Worm (Caenorhabditis elegans) whole organism, dauer: ENCODE data around the gene K09C6.8.
"Not testable (repeated sequence)": the region's sequence is repeated elsewhere in the genome, so short reads cannot be mapped to it uniquely, and the experiment has no call there.

Source experiments
- unc-62 ChIP-seq: sonication (generic microtip); optimal IDR thresholded peaks from 2 replicates; lab custom pipeline; 2017; ENCODE audit warnings: missing biosample characterization, missing genetic modification reagents, missing genetic modification characterization

Gene K09C6.8

DNA sequence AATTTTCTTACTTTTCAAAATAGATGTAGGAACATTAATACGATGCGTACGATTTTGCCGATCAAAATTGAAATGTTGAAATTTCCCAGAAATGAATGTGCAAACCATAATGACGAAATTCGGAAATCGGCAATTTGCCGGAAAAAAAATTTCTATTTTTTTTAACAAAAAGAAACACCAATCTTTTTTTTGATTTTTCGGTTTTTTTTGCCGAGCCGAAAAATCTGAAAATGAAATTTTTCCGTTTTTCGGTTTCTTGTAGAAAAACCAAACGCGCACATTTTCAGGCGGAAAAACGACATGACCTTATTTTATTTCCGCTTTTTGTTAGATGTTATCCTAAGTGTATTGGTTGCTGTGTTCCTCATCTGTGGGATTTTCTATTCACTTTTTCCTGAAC lies 4.5 kb upstream of the K09C6.8 start, which contains the start of gene srbc-13:
Gene srbc-13, plus strand, starts transcription at position 301 of the 400 bp plus-strand sequence.
- no peak for TF ChIP-seq unc-62

ce11 chrV:842611-843010 lies 407 bp downstream of the K09C6.8 start:
- TF ChIP-seq unc-62, result no peak

DNA sequence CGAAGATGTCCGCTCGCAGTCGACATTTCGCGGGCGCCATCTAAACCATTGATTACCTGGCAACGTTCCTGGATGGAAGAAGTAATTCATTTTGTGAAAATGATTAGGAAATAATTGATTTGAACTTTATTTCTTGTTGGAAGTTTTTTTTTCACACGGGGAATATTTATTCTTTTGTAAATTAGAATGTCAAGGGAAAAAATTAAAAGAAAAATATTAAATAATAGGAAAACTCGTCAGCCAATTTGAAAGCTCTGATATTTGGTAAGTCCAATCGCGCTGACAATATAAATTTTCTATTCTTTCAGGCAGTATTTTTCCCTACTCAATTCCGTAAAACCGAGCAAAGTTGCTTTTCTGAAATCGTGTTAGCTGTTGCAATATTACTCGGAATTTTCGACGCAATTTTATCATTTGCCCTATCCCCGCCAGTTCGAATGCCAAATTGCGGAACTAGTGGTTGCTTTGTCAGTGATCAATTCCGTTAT lies 4.0 kb downstream of the K09C6.8 start, which contains the start of the genes K09C6.7 and K09C6.10:
Gene K09C6.7, minus strand, starts transcription at position 101 of the 488 bp plus-strand sequence.
Gene K09C6.10, plus strand, starts transcription at position 438 of the 488 bp plus-strand sequence.
- not testable (repeated sequence) for TF ChIP-seq unc-62

ce11 chrV:833368-833767 lies 9.7 kb downstream of the K09C6.8 start, which contains the start of gene F41H8.1:
Gene F41H8.1, plus strand, starts transcription at chrV:833668.
- TF ChIP-seq unc-62, result no peak

ce11 chrV:826097-826496 lies 16.9 kb downstream of the K09C6.8 start, which contains the start of gene F41H8.2:
Gene F41H8.2, plus strand, starts transcription at chrV:826397.
- TF ChIP-seq unc-62, result no peak

DNA sequence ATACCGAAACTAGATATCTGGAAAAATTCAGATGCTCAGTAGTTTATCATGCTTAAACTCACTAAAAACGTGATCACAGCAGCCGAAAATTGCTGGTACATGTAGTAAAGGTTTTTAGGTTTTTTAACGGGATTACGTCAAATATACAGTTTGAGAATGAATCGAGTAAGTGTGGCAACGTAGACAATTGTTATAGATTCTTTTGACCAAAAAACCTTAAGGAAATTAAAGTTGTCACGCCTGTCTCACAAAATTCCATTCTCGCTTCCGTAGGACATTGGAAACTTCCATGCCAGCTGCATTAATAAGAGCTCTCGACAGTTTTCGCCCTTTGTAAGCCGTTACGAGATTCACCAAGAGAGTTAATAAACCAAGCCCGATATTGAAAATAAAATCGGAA lies 20.1 kb downstream of the K09C6.8 start, which contains the start of gene srx-31:
Gene srx-31, minus strand, starts transcription at position 101 of the 400 bp plus-strand sequence.
- TF ChIP-seq unc-62, result not testable (repeated sequence)

DNA sequence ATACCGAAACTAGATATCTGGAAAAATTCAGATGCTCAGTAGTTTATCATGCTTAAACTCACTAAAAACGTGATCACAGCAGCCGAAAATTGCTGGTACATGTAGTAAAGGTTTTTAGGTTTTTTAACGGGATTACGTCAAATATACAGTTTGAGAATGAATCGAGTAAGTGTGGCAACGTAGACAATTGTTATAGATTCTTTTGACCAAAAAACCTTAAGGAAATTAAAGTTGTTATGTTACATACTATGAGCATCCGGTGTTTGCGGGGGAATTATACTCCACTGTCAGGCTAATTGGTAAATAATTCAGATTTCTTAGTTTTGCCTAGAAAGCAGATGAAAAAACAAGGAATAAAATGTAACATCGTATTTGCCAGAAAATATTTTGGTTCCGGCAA lies 22.4 kb downstream of the K09C6.8 start, which contains the start of gene srx-32:
Gene srx-32, minus strand, starts transcription at position 101 of the 400 bp plus-strand sequence.
- TF ChIP-seq unc-62, result not testable (repeated sequence)

DNA sequence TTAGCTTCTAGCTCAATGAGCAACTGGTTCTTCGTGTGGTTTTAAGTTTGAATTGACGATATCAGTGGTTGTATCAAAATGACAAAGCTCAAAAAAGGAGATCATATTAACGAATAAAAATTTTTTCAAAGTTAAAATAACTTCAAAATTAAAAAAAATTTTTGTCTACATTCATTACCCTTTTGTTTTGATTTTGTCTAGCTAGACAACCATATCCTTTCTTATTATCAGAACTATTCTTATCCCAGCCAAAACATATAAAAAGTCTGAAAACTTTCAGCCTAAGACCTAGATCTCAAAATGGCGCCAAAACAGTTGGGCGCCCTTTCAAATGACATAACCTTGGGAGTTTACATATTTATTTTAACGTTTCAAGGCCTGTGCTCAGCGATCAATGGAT lies 25.8 kb downstream of the K09C6.8 start, which contains the start of gene R13D11.1:
Gene R13D11.1, plus strand, starts transcription at position 301 of the 400 bp plus-strand sequence.
- no peak for TF ChIP-seq unc-62

DNA sequence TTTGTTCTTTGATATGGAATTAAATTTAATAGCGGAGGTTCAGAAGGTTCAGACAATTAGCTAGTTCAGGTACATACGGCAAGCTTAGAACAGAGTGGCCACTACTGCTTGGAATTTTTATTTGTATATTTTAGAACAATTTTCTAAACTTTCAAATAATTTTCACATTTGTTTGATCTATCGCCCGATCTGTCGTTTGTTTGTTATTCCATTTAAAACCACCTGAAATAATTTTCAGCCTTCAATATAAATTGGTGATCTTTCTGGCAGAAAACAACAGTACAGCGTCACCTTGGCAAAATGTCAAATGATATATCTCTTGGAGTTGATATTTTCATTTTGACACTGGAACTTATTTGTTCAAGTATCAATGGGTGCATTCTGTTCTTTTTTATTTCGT lies 28.3 kb downstream of the K09C6.8 start, which contains the start of gene R13D11.3:
Gene R13D11.3, plus strand, starts transcription at position 301 of the 400 bp plus-strand sequence.
- no peak for TF ChIP-seq unc-62

DNA sequence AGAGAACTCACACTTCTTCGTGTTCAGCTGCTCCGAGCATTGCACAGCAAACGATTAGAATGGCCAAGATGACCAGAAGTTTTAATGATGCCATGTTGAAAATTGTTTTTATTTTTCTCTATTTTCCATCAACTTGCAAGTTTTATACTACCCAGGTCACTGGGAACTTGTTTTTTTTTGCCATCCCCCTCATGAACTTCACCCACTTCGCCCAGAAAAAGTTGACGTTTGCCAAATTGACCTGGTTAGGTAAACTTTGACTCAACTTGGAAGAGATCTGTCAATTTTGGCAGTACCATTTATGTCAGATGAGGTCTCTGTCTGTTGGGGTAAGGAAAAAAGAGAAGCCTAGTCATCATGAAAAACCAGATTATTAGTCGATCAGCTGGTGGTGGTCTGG lies 29.9 kb downstream of the K09C6.8 start, which contains the start of gene R13D11.10:
Gene R13D11.10, minus strand, starts transcription at position 101 of the 400 bp plus-strand sequence.
- TF ChIP-seq unc-62, result no peak

DNA sequence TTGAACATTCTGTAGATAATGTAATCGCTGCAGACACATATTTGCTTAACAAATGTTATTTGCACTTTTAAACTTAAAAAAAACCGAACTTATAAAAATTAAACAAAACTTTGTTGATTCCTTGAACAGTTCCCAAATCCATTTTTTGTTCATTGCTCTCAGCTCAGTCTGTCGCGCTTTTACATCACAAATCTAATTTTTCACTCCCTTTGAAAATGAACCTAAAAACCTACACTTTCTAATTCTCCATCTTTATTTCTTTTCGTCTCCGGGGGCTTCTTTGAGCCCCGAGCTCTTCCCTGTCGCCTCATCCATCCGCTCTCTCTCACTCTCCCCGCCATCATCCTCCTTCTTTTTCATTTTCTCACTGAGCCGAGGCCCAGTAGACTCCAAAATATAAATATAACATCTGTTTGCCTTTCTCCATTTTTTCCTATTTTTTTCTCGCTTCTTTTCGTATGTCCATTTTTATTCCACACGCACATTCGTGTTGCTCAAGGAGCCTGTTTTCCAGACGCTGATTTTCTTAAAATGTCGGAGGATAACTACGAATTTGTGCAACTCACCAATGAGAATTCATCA lies 32.6 kb downstream of the K09C6.8 start, which contains the start of gene R13D11.4:
Gene R13D11.4, plus strand, starts transcription at position 532 of the 582 bp plus-strand sequence.
- TF ChIP-seq unc-62, result no peak

DNA sequence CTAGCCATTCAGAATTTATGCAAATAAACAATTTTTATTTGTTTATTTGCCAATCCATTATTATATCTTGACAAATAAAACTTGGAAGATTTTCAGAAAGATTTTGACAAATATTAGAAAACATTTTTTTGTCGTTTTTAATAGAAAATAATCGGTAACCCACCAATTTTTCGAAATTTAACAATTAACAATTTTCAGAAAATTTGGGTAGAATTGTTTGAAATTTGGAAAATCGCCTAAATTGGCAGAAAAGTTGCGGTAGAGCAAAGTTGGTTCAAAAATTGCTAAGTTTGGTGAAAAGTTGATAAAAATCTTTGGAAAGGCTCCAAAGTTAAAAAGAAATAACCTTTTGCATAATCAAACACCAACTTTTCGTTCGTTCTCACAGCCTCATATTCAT lies 34.8 kb downstream of the K09C6.8 start:
- no peak for TF ChIP-seq unc-62

DNA sequence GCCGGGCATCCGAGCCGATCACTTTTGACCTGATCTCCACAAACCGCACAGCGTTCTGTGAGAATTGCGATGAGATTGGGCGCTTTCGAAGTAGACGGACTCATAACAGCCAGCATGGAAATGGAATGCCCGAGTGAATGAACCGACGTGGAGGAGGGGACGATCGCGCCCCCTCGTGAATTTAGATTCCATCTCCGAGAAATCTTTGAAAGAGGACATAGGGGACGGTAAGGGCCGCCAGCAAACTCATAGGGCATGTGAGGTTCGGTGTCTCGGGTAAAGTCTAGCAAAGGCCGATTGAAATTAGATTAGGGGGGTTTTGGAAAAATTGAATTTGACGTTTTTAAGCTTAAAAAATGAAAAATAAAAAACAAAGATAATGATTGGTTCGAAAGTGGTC lies 38.5 kb downstream of the K09C6.8 start, which contains the start of gene nhr-270:
Gene nhr-270, minus strand, starts transcription at position 257 of the 400 bp plus-strand sequence.
- no peak for TF ChIP-seq unc-62

DNA sequence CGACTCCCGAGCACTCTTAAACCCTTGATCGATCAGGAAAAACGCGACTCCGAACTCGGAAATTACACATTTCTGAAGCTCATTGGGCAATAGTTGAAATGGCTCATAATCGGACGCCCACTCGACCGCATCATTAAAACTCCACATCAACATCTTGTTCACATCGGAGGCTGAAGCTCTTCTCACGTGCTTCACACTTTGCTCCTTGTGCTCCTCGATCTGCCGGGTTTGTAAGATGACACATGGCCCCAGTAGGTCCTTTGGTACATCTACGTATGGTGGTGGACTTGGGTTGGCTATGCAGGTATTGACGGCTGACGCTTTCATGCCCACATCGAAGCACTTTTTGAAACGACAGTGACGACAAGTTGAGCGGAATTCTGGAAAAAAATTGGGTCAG lies 39.5 kb downstream of the K09C6.8 start:
- TF ChIP-seq unc-62, result no peak

ce11 chrV:802726-803125 lies 40.3 kb downstream of the K09C6.8 start:
- no peak for TF ChIP-seq unc-62

ce11 chrV:801555-802060 lies 41.4 kb downstream of the K09C6.8 start:
- TF ChIP-seq unc-62, result no peak

ce11 chrV:800271-800670 lies 42.7 kb downstream of the K09C6.8 start:
- TF ChIP-seq unc-62, result no peak
